Fruit fly (Drosophila melanogaster) whole organism, embryonic: Measurements from ENCODE around the gene CG10348.

Source experiments
- Aef1 ChIP-seq: fragments of 200-800 bp; sonication (Bioruptor generic); IDR thresholded peaks from 3 replicates; pipeline ENCODE4 v1.3.6; 2022; ENCODE audit warnings: missing biosample characterization, missing genetic modification characterization
- CG5245 ChIP-seq: fragments of 200-800 bp; sonication (Bioruptor generic); optimal IDR thresholded peaks from 3 replicates; lab custom pipeline; 2016; ENCODE audit warnings: missing biosample characterization, missing genetic modification characterization
- CG8359 ChIP-seq: fragments of 200-800 bp; sonication (Bioruptor generic); optimal IDR thresholded peaks from 2 replicates; lab custom pipeline; 2017; ENCODE audit warnings: missing biosample characterization, mild to moderate bottlenecking, missing genetic modification characterization, borderline replicate concordance
- CG9876 ChIP-seq: fragments of 200-800 bp; sonication (Bioruptor generic); optimal IDR thresholded peaks from 2 replicates; lab custom pipeline; 2016; ENCODE audit warnings: missing biosample characterization, missing genetic modification characterization
- ab ChIP-seq: fragments of 200-800 bp; sonication (Bioruptor generic); optimal IDR thresholded peaks from 2 replicates; lab custom pipeline; 2016; ENCODE audit warnings: missing biosample characterization, missing genetic modification characterization
- gt ChIP-seq: fragments of 200-800 bp; sonication (Bioruptor generic); IDR thresholded peaks from 2 replicates; pipeline ENCODE4 v1.3.6; 2022; ENCODE audit warnings: missing biosample characterization, missing genetic modification characterization
- tx ChIP-seq: fragments of 200-800 bp; sonication (Bioruptor generic); optimal IDR thresholded peaks from 2 replicates; lab custom pipeline; 2016; ENCODE audit warnings: missing biosample characterization, missing genetic modification characterization

- TF ChIP-seq CG9876 (GFP tag; lab: Kevin White, UChicago): no peak
- TF ChIP-seq tx: no peak
- TF ChIP-seq gt (GFP tag; lab: Robert Waterston, UW): no peak
- no peak for TF ChIP-seq ab (GFP tag; lab: Kevin White, UChicago)
- TF ChIP-seq Aef1 (GFP tag; lab: Robert Waterston, UW): no peak
- no peak for TF ChIP-seq CG8359 (GFP tag; lab: Kevin White, UChicago)
- TF ChIP-seq CG5245 (GFP tag; lab: Kevin White, UChicago): no peak
These were observed 14.4 kb upstream of the CG10348 start for dm6 chr2L:18746694-18747093.
